Worm (Caenorhabditis elegans) whole organism, L4/young adult: ENCODE results near the gene Y42G9A.3.

Experiments
- dao-5 ChIP-seq: sonication (generic microtip); optimal IDR thresholded peaks from 2 replicates; lab custom pipeline; 2016; ENCODE audit warnings: missing genotype, missing genetic modification characterization, moderate library complexity, missing compliant biosample characterization
- him-1 ChIP-seq: sonication (generic microtip); optimal IDR thresholded peaks from 2 replicates; lab custom pipeline; 2016; ENCODE audit warnings: missing genotype, missing genetic modification reagents, missing genetic modification characterization, missing compliant biosample characterization

- TF ChIP-seq dao-5 (tag; lab: Kevin White, UChicago) (no peak), him-1 (tag; lab: Kevin White, UChicago) (no peak)
Measured at ce11 chrIII:6116281-6116886, 29.7 kb upstream of the Y42G9A.3 start, which contains the start of gene nmt-1.
